Fruit fly (Drosophila melanogaster) whole organism, prepupa: ENCODE results near the gene Marf1.

Experiments used
- CG10631 ChIP-seq: fragments of 200-800 bp; sonication (Bioruptor generic); optimal IDR thresholded peaks from 2 replicates; lab custom pipeline; 2016; ENCODE audit warnings: missing biosample characterization, missing genetic modification characterization
- CG10669 ChIP-seq: fragments of 200-800 bp; sonication (Bioruptor generic); optimal IDR thresholded peaks from 3 replicates; lab custom pipeline; 2018; ENCODE audit warnings: missing biosample characterization, mild to moderate bottlenecking, missing genetic modification characterization, moderate library complexity
- CG11294 ChIP-seq: fragments of 200-800 bp; sonication (Bioruptor generic); IDR thresholded peaks from 2 replicates; pipeline ENCODE4 v1.3.6; 2022; ENCODE audit warnings: missing biosample characterization, missing genetic modification characterization
- CG11762 ChIP-seq: fragments of 200-800 bp; sonication (Bioruptor generic); optimal IDR thresholded peaks from 3 replicates; lab custom pipeline; 2016; ENCODE audit warnings: missing biosample characterization, missing genetic modification characterization; ENCODE audit not compliant: insufficient read depth
- CG11902 ChIP-seq: fragments of 200-800 bp; sonication (Bioruptor generic); optimal IDR thresholded peaks from 3 replicates; lab custom pipeline; 2016; ENCODE audit warnings: missing biosample characterization, missing genetic modification characterization
- CG16779 ChIP-seq: fragments of 200-800 bp; sonication (Bioruptor generic); optimal IDR thresholded peaks from 3 replicates; lab custom pipeline; 2017; ENCODE audit warnings: missing biosample characterization, mild to moderate bottlenecking, missing genetic modification characterization
- CG32006 ChIP-seq: fragments of 200-800 bp; sonication (Bioruptor generic); optimal IDR thresholded peaks from 3 replicates; lab custom pipeline; 2017; ENCODE audit warnings: missing biosample characterization, mild to moderate bottlenecking, missing genetic modification characterization
- CG3919 ChIP-seq: fragments of 200-800 bp; sonication (Bioruptor generic); optimal IDR thresholded peaks from 3 replicates; lab custom pipeline; 2016; ENCODE audit warnings: missing biosample characterization, missing genetic modification characterization
- CG4318 ChIP-seq: fragments of 200-800 bp; sonication (Bioruptor generic); optimal IDR thresholded peaks from 3 replicates; lab custom pipeline; 2017; ENCODE audit warnings: missing biosample characterization, mild to moderate bottlenecking, missing genetic modification characterization
- CG6163 ChIP-seq: fragments of 200-800 bp; sonication (Bioruptor generic); IDR thresholded peaks from 3 replicates; pipeline ENCODE4 v1.3.6; 2022; ENCODE audit warnings: missing biosample characterization, missing genetic modification characterization
- CG6792 ChIP-seq: fragments of 200-800 bp; sonication (Bioruptor generic); optimal IDR thresholded peaks from 3 replicates; lab custom pipeline; 2016; ENCODE audit warnings: missing biosample characterization, missing genetic modification characterization
- CG6854 ChIP-seq: fragments of 200-800 bp; sonication (Bioruptor generic); optimal IDR thresholded peaks from 2 replicates; lab custom pipeline; 2017; ENCODE audit warnings: missing biosample characterization, mild to moderate bottlenecking, missing genetic modification characterization
- CG8319 ChIP-seq: fragments of 200-800 bp; sonication (Bioruptor generic); optimal IDR thresholded peaks from 3 replicates; lab custom pipeline; 2016; ENCODE audit warnings: missing biosample characterization, missing genetic modification characterization
- CG8632 ChIP-seq: fragments of 200-800 bp; sonication (Bioruptor generic); optimal IDR thresholded peaks from 3 replicates; lab custom pipeline; 2016; ENCODE audit warnings: missing biosample characterization, missing genetic modification characterization
- CG9139 ChIP-seq: fragments of 200-800 bp; sonication (Bioruptor generic); optimal IDR thresholded peaks from 3 replicates; lab custom pipeline; 2017; ENCODE audit warnings: missing biosample characterization, mild to moderate bottlenecking, missing genetic modification characterization
- Eip75B ChIP-seq: fragments of 200-800 bp; sonication (Bioruptor generic); optimal IDR thresholded peaks from 3 replicates; lab custom pipeline; 2016; ENCODE audit warnings: missing biosample characterization, missing genetic modification characterization
- Eip93F ChIP-seq: fragments of 200-800 bp; sonication (Bioruptor generic); optimal IDR thresholded peaks from 2 replicates; lab custom pipeline; 2016; ENCODE audit warnings: missing biosample characterization, mild to moderate bottlenecking, missing genetic modification characterization
- Ets21C ChIP-seq: fragments of 200-800 bp; sonication (Bioruptor generic); optimal IDR thresholded peaks from 3 replicates; lab custom pipeline; 2016; ENCODE audit warnings: missing biosample characterization, missing genetic modification characterization
- Ets96B ChIP-seq: fragments of 200-800 bp; optimal IDR thresholded peaks from 2 replicates; lab custom pipeline; 2019; ENCODE audit warnings: missing biosample characterization, mild to moderate bottlenecking, missing genetic modification characterization, moderate library complexity
- Hr39 ChIP-seq: fragments of 200-800 bp; sonication (Bioruptor generic); optimal IDR thresholded peaks from 2 replicates; lab custom pipeline; 2016; ENCODE audit warnings: missing biosample characterization, missing genetic modification characterization
- Hr4 ChIP-seq: fragments of 200-800 bp; sonication (Bioruptor generic); optimal IDR thresholded peaks from 3 replicates; lab custom pipeline; 2016; ENCODE audit warnings: missing biosample characterization, missing genetic modification characterization
- Lpt ChIP-seq: fragments of 200-800 bp; sonication (Bioruptor generic); optimal IDR thresholded peaks from 3 replicates; lab custom pipeline; 2016; ENCODE audit warnings: missing biosample characterization, missing genetic modification characterization
- Met ChIP-seq: fragments of 200-800 bp; sonication (Bioruptor generic); optimal IDR thresholded peaks from 3 replicates; lab custom pipeline; 2016; ENCODE audit warnings: missing biosample characterization, missing genetic modification characterization
- OdsH ChIP-seq: fragments of 200-800 bp; sonication (Bioruptor generic); optimal IDR thresholded peaks from 3 replicates; lab custom pipeline; 2016; ENCODE audit warnings: missing biosample characterization, missing genetic modification characterization
- Sox102F ChIP-seq: fragments of 200-800 bp; sonication (Bioruptor generic); optimal IDR thresholded peaks from 2 replicates; lab custom pipeline; 2016; ENCODE audit warnings: missing biosample characterization, mild to moderate bottlenecking, missing genetic modification characterization
- acj6 ChIP-seq: fragments of 200-800 bp; sonication (Bioruptor generic); optimal IDR thresholded peaks from 3 replicates; lab custom pipeline; 2016; ENCODE audit warnings: missing biosample characterization, missing genetic modification characterization
- cyc ChIP-seq: fragments of 200-800 bp; sonication (Bioruptor generic); optimal IDR thresholded peaks from 3 replicates; lab custom pipeline; 2016; ENCODE audit warnings: missing biosample characterization, missing genetic modification characterization
- dsx ChIP-seq: fragments of 200-800 bp; optimal IDR thresholded peaks from 3 replicates; lab custom pipeline; 2019; ENCODE audit warnings: missing biosample characterization, mild to moderate bottlenecking, missing genetic modification characterization, moderate library complexity; ENCODE audit not compliant: poor library complexity, severe bottlenecking
- eg ChIP-seq: fragments of 200-800 bp; sonication (Bioruptor generic); IDR thresholded peaks from 3 replicates; pipeline ENCODE4 v1.3.6; 2022; ENCODE audit warnings: missing biosample characterization, missing genetic modification characterization
- esn ChIP-seq: fragments of 200-800 bp; sonication (Bioruptor generic); optimal IDR thresholded peaks from 2 replicates; lab custom pipeline; 2016; ENCODE audit warnings: missing biosample characterization, mild to moderate bottlenecking, missing genetic modification characterization, moderate library complexity
- fd85E ChIP-seq: fragments of 200-800 bp; sonication (Bioruptor generic); optimal IDR thresholded peaks from 3 replicates; lab custom pipeline; 2016; ENCODE audit warnings: missing biosample characterization, missing genetic modification characterization
- lz ChIP-seq: fragments of 200-800 bp; sonication (Bioruptor generic); optimal IDR thresholded peaks from 3 replicates; lab custom pipeline; 2016; ENCODE audit warnings: missing biosample characterization, missing genetic modification characterization
- net ChIP-seq: fragments of 200-800 bp; sonication (Bioruptor generic); optimal IDR thresholded peaks from 3 replicates; lab custom pipeline; 2016; ENCODE audit warnings: missing biosample characterization, missing genetic modification characterization
- pdm3 ChIP-seq: fragments of 200-800 bp; sonication (Bioruptor generic); optimal IDR thresholded peaks from 3 replicates; lab custom pipeline; 2016; ENCODE audit warnings: missing biosample characterization, missing genetic modification characterization
- spab ChIP-seq: fragments of 200-800 bp; sonication (Bioruptor generic); optimal IDR thresholded peaks from 2 replicates; lab custom pipeline; 2017; ENCODE audit warnings: missing biosample characterization, mild to moderate bottlenecking, missing genetic modification characterization, missing genetic modification reagents
- ss ChIP-seq, 2 experiments: fragments of 200-800 bp; sonication (Bioruptor generic); optimal IDR thresholded peaks; 2 replicates in 1 of 2; 3 replicates in 1 of 2; lab custom pipeline; 2017 to 2018; ENCODE audit warnings: mild to moderate bottlenecking in 2 of 2, missing biosample characterization in 2 of 2, missing genetic modification characterization in 2 of 2, moderate library complexity in 1 of 2
- svp ChIP-seq: fragments of 200-800 bp; sonication (Bioruptor generic); peaks from one replicate; lab custom pipeline; 2016; ENCODE audit warnings: missing biosample characterization, missing genetic modification characterization
- vri ChIP-seq: fragments of 200-800 bp; sonication (Bioruptor generic); optimal IDR thresholded peaks from 3 replicates; lab custom pipeline; 2016; ENCODE audit warnings: missing biosample characterization, mild to moderate bottlenecking, missing genetic modification characterization

Marf1 gene

dm6 chr2L:22308455-22308854 lies at the start of gene Marf1:
Gene Marf1, plus strand, starts transcription at chr2L:22308755.
- TF ChIP-seq CG6163 (no peak), cyc (GFP tag; lab: Kevin White, UChicago) (no peak), Hr4 (GFP tag; lab: Kevin White, UChicago) (no peak), pdm3 (GFP tag; lab: Kevin White, UChicago) (no peak), acj6 (no peak), dsx (GFP tag; lab: Kevin White, UChicago) (no peak), net (no peak), CG32006 (GFP tag; lab: Kevin White, UChicago) (no peak), ss (GFP tag; optimal IDR thresholded peaks at IDR 0.05; lab: Kevin White, UChicago) (no peak), CG11294 (GFP tag; lab: Robert Waterston, UW) (no peak), CG11762 (GFP tag; lab: Kevin White, UChicago) (no peak), CG6792 (GFP tag; lab: Kevin White, UChicago) (no peak), OdsH (no peak), CG8632 (GFP tag; lab: Kevin White, UChicago) (no peak), Eip93F (GFP tag; lab: Kevin White, UChicago) (no peak), CG10669 (no peak), CG4318 (no peak), Met (GFP tag; lab: Kevin White, UChicago) (no peak), spab (no peak)

dm6 chr2L:22261047-22261446 lies 47.5 kb upstream of the Marf1 start:
- TF ChIP-seq CG32006 (GFP tag; lab: Kevin White, UChicago) (no peak), svp (GFP tag; lab: Kevin White, UChicago) (peak; percentile 45), CG8319 (no peak), Eip75B (GFP tag; lab: Kevin White, UChicago) (no peak)

dm6 chr2L:22281900-22282299 lies 26.7 kb upstream of the Marf1 start:
- TF ChIP-seq Sox102F (GFP tag; lab: Kevin White, UChicago) (no peak), net (no peak), CG10631 (no peak), CG16779 (no peak), esn (GFP tag; lab: Kevin White, UChicago) (no peak), Eip75B (GFP tag; lab: Kevin White, UChicago) (no peak), vri (GFP tag; lab: Kevin White, UChicago) (no peak)

dm6 chr2L:22292777-22293176 lies 15.8 kb upstream of the Marf1 start:
- TF ChIP-seq CG6163 = no peak
- TF ChIP-seq Met (GFP tag; lab: Kevin White, UChicago) = no peak

dm6 chr2L:22366868-22367267 lies 58.3 kb downstream of the Marf1 start:
- TF ChIP-seq ss (GFP tag; optimal IDR thresholded peaks at IDR 0.05; lab: Kevin White, UChicago) (no peak), acj6 (no peak), CG6163 (no peak), net (no peak), CG6792 (GFP tag; lab: Kevin White, UChicago) (no peak), pdm3 (GFP tag; lab: Kevin White, UChicago) (no peak), CG8632 (GFP tag; lab: Kevin White, UChicago) (no peak), fd85E (GFP tag; lab: Kevin White, UChicago) (no peak)

dm6 chr2L:22390635-22391034 lies 82.1 kb downstream of the Marf1 start:
- no peak for TF ChIP-seq Eip93F (GFP tag; lab: Kevin White, UChicago)
- TF ChIP-seq CG6854 (GFP tag; lab: Kevin White, UChicago) = no peak
- no peak for TF ChIP-seq Lpt (GFP tag; lab: Kevin White, UChicago)
- no peak for TF ChIP-seq pdm3 (GFP tag; lab: Kevin White, UChicago)
- TF ChIP-seq CG3919 (GFP tag; lab: Kevin White, UChicago) = no peak
- no peak for TF ChIP-seq CG9139
- TF ChIP-seq Ets21C (GFP tag; lab: Kevin White, UChicago) = no peak
- no peak for TF ChIP-seq CG8632 (GFP tag; lab: Kevin White, UChicago)
- no peak for TF ChIP-seq Ets96B (tag; lab: Kevin White, UChicago)
- TF ChIP-seq CG11902 = no peak
- TF ChIP-seq lz (GFP tag; lab: Kevin White, UChicago) = no peak
- TF ChIP-seq eg (GFP tag; lab: Robert Waterston, UW) = no peak
- no peak for TF ChIP-seq Hr39 (GFP tag; lab: Kevin White, UChicago)
- no peak for TF ChIP-seq Met (GFP tag; lab: Kevin White, UChicago)
